Fruit fly (Drosophila melanogaster): ENCODE data around the gene CG32066.

- TF ChIP-seq CG8478 (optimal IDR thresholded peaks at IDR 0.05) = no peak
- no peak for TF ChIP-seq CTCF (optimal IDR thresholded peaks at IDR 0.05)
Measured at dm6 chr3L:10679711-10680154, 18.9 kb upstream of the CG32066 start.

Data from S2 (cell line).